Fruit fly (Drosophila melanogaster): ENCODE data around the gene CG43348.
A peak's percentile ranks its signal among the peaks of the same experiment; 100 is the strongest.

CG43348 gene

dm6 chr2L:1169867-1170415 lies 29.3 kb upstream of the CG43348 start, which contains the start of the genes CG31922 and Plap (continued):
- TF ChIP-seq Dp (GFP tag; optimal IDR thresholded peaks at IDR 0.05), result peak; percentile 38
- TF ChIP-seq CG5180 (GFP tag; optimal IDR thresholded peaks at IDR 0.05), result no peak
- peak; percentile 82 for TF ChIP-seq CG12659 (GFP tag; optimal IDR thresholded peaks at IDR 0.05)
- TF ChIP-seq CG31224 (GFP tag; IDR thresholded peaks at IDR 0.05), result peak; percentile 33; the same call in 1 of the 2 replicates
- TF ChIP-seq CG18619 (GFP tag; optimal IDR thresholded peaks at IDR 0.05), result peak; percentile 66
- TF ChIP-seq caup (GFP tag; optimal IDR thresholded peaks at IDR 0.05; ENCODE audit: severe bottlenecking), result peak; percentile 14
- peak; percentile 72 for TF ChIP-seq chn (GFP tag; optimal IDR thresholded peaks at IDR 0.05)
- no peak for TF ChIP-seq CG15011 (GFP tag; optimal IDR thresholded peaks at IDR 0.05)
- peak; percentile 67 for TF ChIP-seq CG12744 (GFP tag; optimal IDR thresholded peaks at IDR 0.05)
- peak; percentile 56 for TF ChIP-seq Bteb2 (GFP tag; optimal IDR thresholded peaks at IDR 0.05)
- peak; percentile 72 for TF ChIP-seq CG9817 (tag; optimal IDR thresholded peaks at IDR 0.05)
- TF ChIP-seq sug (tag; optimal IDR thresholded peaks at IDR 0.05), result peak; percentile 87
- no peak for TF ChIP-seq CG17912 (GFP tag; optimal IDR thresholded peaks at IDR 0.05)
- peak; percentile 87 for TF ChIP-seq CG30403 (GFP tag; optimal IDR thresholded peaks at IDR 0.05)
- TF ChIP-seq Dip3 (GFP tag; optimal IDR thresholded peaks at IDR 0.05), result peak; percentile 78
- TF ChIP-seq Camta (GFP tag; optimal IDR thresholded peaks at IDR 0.05), result peak; percentile 51
- peak; percentile 29 for TF ChIP-seq Nf-YB (GFP tag; optimal IDR thresholded peaks at IDR 0.05)
- TF ChIP-seq gt (GFP tag; IDR thresholded peaks at IDR 0.05), result no peak
- peak; percentile 76 for TF ChIP-seq CG13424 (tag; optimal IDR thresholded peaks at IDR 0.05)
- TF ChIP-seq CG2129 (GFP tag; IDR thresholded peaks at IDR 0.05; ENCODE audit: partially characterized antibody), result peak; percentile 91
- peak; percentile 9 for TF ChIP-seq CG2202 (tag; optimal IDR thresholded peaks at IDR 0.05)
- TF ChIP-seq CG30020 (tag; optimal IDR thresholded peaks at IDR 0.05), result peak; percentile 68
- peak; percentile 89 for TF ChIP-seq CG34224 (GFP tag; IDR thresholded peaks at IDR 0.05; ENCODE audit: partially characterized antibody)
- TF ChIP-seq CG7839 (tag; optimal IDR thresholded peaks at IDR 0.05), result no peak
- TF ChIP-seq Sry-δ (GFP tag; optimal IDR thresholded peaks at IDR 0.05), result peak; percentile 96
- peak; percentile 74 for TF ChIP-seq Sin3A (optimal IDR thresholded peaks at IDR 0.05)
- no peak for TF ChIP-seq p53 (GFP tag; optimal IDR thresholded peaks at IDR 0.05)
- TF ChIP-seq CG17359 (tag; optimal IDR thresholded peaks at IDR 0.05), result peak; percentile 40
- TF ChIP-seq prd (optimal IDR thresholded peaks at IDR 0.05), result no peak
- peak; percentile 74; the same call in 2 of the 3 replicates for TF ChIP-seq prd (GFP tag; IDR thresholded peaks at IDR 0.05)
- TF ChIP-seq CG10431 (GFP tag; optimal IDR thresholded peaks at IDR 0.05), result peak; percentile 23
- TF ChIP-seq Scr (GFP tag; IDR thresholded peaks at IDR 0.05; ENCODE audit: partially characterized antibody), result peak; percentile 96
- TF ChIP-seq knrl (GFP tag; IDR thresholded peaks at IDR 0.05; ENCODE audit: partially characterized antibody), result peak; percentile 95
- peak; percentile 34 to 53 for TF ChIP-seq chif (GFP tag; optimal IDR thresholded peaks at IDR 0.05)
- peak; percentile 31 for TF ChIP-seq gro (GFP tag; optimal IDR thresholded peaks at IDR 0.05)
- TF ChIP-seq Rx (GFP tag; IDR thresholded peaks at IDR 0.05), result no peak
- peak; percentile 75; the same call in 2 of the 4 replicates for TF ChIP-seq chinmo (GFP tag; IDR thresholded peaks at IDR 0.05; ENCODE audit: partially characterized antibody)
- TF ChIP-seq nau (GFP tag; optimal IDR thresholded peaks at IDR 0.05), result no peak
- TF ChIP-seq MTF-1 (GFP tag; optimal IDR thresholded peaks at IDR 0.05; ENCODE audit: borderline replicate concordance), result no peak
- TF ChIP-seq Chrac-16 (GFP tag; optimal IDR thresholded peaks at IDR 0.05), result peak; percentile 64
- peak; percentile 89 for TF ChIP-seq CG9932 (GFP tag; IDR thresholded peaks at IDR 0.05)
- peak; percentile 55 for TF ChIP-seq CG9437 (GFP tag; optimal IDR thresholded peaks at IDR 0.05)
- peak; percentile 75 for TF ChIP-seq NfI (GFP tag; optimal IDR thresholded peaks at IDR 0.05)
- TF ChIP-seq CG32767 (GFP tag; IDR thresholded peaks at IDR 0.05), result peak; percentile 36; the same call in 1 of the 2 replicates
- peak; percentile 48 for TF ChIP-seq NC2β (GFP tag; optimal IDR thresholded peaks at IDR 0.05)
- peak; percentile 58 for TF ChIP-seq Meics (GFP tag; optimal IDR thresholded peaks at IDR 0.05)
- TF ChIP-seq CG1233 (GFP tag; optimal IDR thresholded peaks at IDR 0.05), result peak; percentile 34
- TF ChIP-seq toy (GFP tag; IDR thresholded peaks at IDR 0.05), result no peak
- TF ChIP-seq CG4424 (GFP tag; optimal IDR thresholded peaks at IDR 0.05), result peak; percentile 77

Data from whole organism, embryonic.